Worm (Caenorhabditis elegans) whole organism, young adult: ENCODE data around the gene C27B7.2.
A peak's percentile ranks its signal among the peaks of the same experiment; 100 is the strongest.

Source experiments
- B0261.1 ChIP-seq: sonication (generic microtip); optimal IDR thresholded peaks from 2 replicates; lab custom pipeline; 2016; ENCODE audit warnings: mild to moderate bottlenecking, missing genetic modification characterization, moderate library complexity, missing compliant biosample characterization
- F22D6.2 ChIP-seq: sonication (generic microtip); optimal IDR thresholded peaks from 2 replicates; lab custom pipeline; 2016; ENCODE audit warnings: mild to moderate bottlenecking, missing genetic modification characterization, missing compliant biosample characterization
- F23B12.7 ChIP-seq: sonication (generic microtip); optimal IDR thresholded peaks from 2 replicates; lab custom pipeline; 2017; ENCODE audit warnings: missing genetic modification characterization, mild to moderate bottlenecking, missing compliant biosample characterization, antibody characterized with exemption, moderate library complexity; ENCODE audit not compliant: insufficient read depth
- F37B4.10 ChIP-seq: fragments of 200-800 bp; sonication (Bioruptor generic); IDR thresholded peaks from 2 replicates; pipeline ENCODE4 v1.3.6; 2022; ENCODE audit warnings: missing genetic modification characterization, missing compliant biosample characterization
- F57C9.4 ChIP-seq: sonication (generic microtip); optimal IDR thresholded peaks from 2 replicates; lab custom pipeline; 2017; ENCODE audit warnings: mild to moderate bottlenecking, missing genetic modification characterization, missing compliant biosample characterization
- K12H6.12 ChIP-seq: fragments of 200-800 bp; sonication (Bioruptor generic); optimal IDR thresholded peaks from 2 replicates; lab custom pipeline; 2018; ENCODE audit warnings: mild to moderate bottlenecking, missing genetic modification characterization, missing compliant biosample characterization
- T07F8.4 ChIP-seq: sonication (generic microtip); optimal IDR thresholded peaks from 2 replicates; lab custom pipeline; 2016; ENCODE audit warnings: mild to moderate bottlenecking, missing genetic modification characterization, moderate library complexity, missing compliant biosample characterization
- Y53F4B.3 ChIP-seq: fragments of 200-800 bp; sonication (Bioruptor generic); IDR thresholded peaks from 2 replicates; pipeline ENCODE4 v1.3.6; 2022; ENCODE audit warnings: missing genetic modification reagents, missing genetic modification characterization, missing compliant biosample characterization
- Y56A3A.18 ChIP-seq: fragments of 200-800 bp; sonication (Bioruptor generic); IDR thresholded peaks from 2 replicates; pipeline ENCODE4 v1.3.6; 2022; ENCODE audit warnings: missing genetic modification reagents, missing genetic modification characterization, missing compliant biosample characterization
- Y95B8A.8 ChIP-seq: fragments of 200-800 bp; sonication (Bioruptor generic); IDR thresholded peaks from 2 replicates; pipeline ENCODE4 v1.3.6; 2022; ENCODE audit warnings: missing genetic modification reagents, missing genetic modification characterization, missing compliant biosample characterization
- ama-1 ChIP-seq, 3 experiments: fragments of 150-350 bp in 1 of 3; sonication (generic microtip) in 2 of 3; optimal IDR thresholded peaks; 2 replicates each; lab custom pipeline; 2014 to 2018; ENCODE audit warnings: missing biosample characterization in 2 of 3, missing genetic modification characterization in 2 of 3, missing genetic modification reagents in 2 of 3
- aptf-2 ChIP-seq: fragments of 200-800 bp; sonication (Bioruptor generic); conservative IDR thresholded peaks from 2 replicates; pipeline ENCODE4 v1.3.6; 2022; ENCODE audit warnings: missing genetic modification reagents, missing genetic modification characterization, missing compliant biosample characterization
- aptf-3 ChIP-seq: fragments of 200-800 bp; sonication (Bioruptor generic); IDR thresholded peaks from 2 replicates; pipeline ENCODE4 v1.3.6; 2022; ENCODE audit warnings: missing genetic modification characterization, missing compliant biosample characterization
- athp-1 ChIP-seq: sonication (generic microtip); optimal IDR thresholded peaks from 2 replicates; lab custom pipeline; 2017; ENCODE audit warnings: mild to moderate bottlenecking, missing genetic modification characterization, missing compliant biosample characterization
- attf-3 ChIP-seq: fragments of 200-800 bp; sonication (Bioruptor generic); conservative IDR thresholded peaks from 2 replicates; pipeline ENCODE4 v1.3.6; 2022; ENCODE audit warnings: missing genetic modification reagents, missing genetic modification characterization, missing compliant biosample characterization
- attf-5 ChIP-seq: fragments of 200-800 bp; sonication (Bioruptor generic); optimal IDR thresholded peaks from 2 replicates; lab custom pipeline; 2018; ENCODE audit warnings: mild to moderate bottlenecking, missing genetic modification characterization, missing compliant biosample characterization
- attf-6 ChIP-seq: fragments of 200-800 bp; sonication (Bioruptor generic); IDR thresholded peaks from 2 replicates; pipeline ENCODE4 v1.3.6; 2022; ENCODE audit warnings: missing genetic modification reagents, missing genetic modification characterization, missing compliant biosample characterization
- ccch-3 ChIP-seq: fragments of 200-800 bp; sonication (Bioruptor generic); optimal IDR thresholded peaks from 2 replicates; lab custom pipeline; 2018; ENCODE audit warnings: mild to moderate bottlenecking, missing genetic modification characterization, missing compliant biosample characterization
- ceh-100 ChIP-seq: fragments of 200-800 bp; sonication (Bioruptor generic); IDR thresholded peaks from 2 replicates; pipeline ENCODE4 v1.3.6; 2022; ENCODE audit warnings: missing genetic modification reagents, missing genetic modification characterization, missing compliant biosample characterization
- ceh-27 ChIP-seq: fragments of 200-800 bp; sonication (Bioruptor generic); optimal IDR thresholded peaks from 2 replicates; lab custom pipeline; 2018; ENCODE audit warnings: mild to moderate bottlenecking, missing genetic modification characterization, moderate library complexity, missing compliant biosample characterization
- ceh-40 ChIP-seq: fragments of 200-800 bp; sonication (Bioruptor generic); IDR thresholded peaks from 2 replicates; pipeline ENCODE4 v1.3.6; 2022; ENCODE audit warnings: missing genetic modification characterization, missing compliant biosample characterization
- ceh-58 ChIP-seq: fragments of 200-800 bp; sonication (Bioruptor generic); IDR thresholded peaks from 2 replicates; pipeline ENCODE4 v1.3.6; 2022; ENCODE audit warnings: missing genetic modification characterization, missing compliant biosample characterization
- ceh-91 ChIP-seq: fragments of 200-800 bp; sonication (Bioruptor generic); IDR thresholded peaks from 2 replicates; pipeline ENCODE4 v1.3.6; 2022; ENCODE audit warnings: missing genetic modification reagents, missing genetic modification characterization, missing compliant biosample characterization
- egl-18 ChIP-seq: fragments of 200-800 bp; sonication (Bioruptor generic); IDR thresholded peaks from 2 replicates; pipeline ENCODE4 v1.3.6; 2022; ENCODE audit warnings: missing genetic modification reagents, missing genetic modification characterization, missing compliant biosample characterization
- hmg-20 ChIP-seq: fragments of 200-800 bp; sonication (Bioruptor generic); IDR thresholded peaks from 2 replicates; pipeline ENCODE4 v1.3.6; 2022; ENCODE audit warnings: missing genetic modification reagents, missing genetic modification characterization, missing compliant biosample characterization
- hsf-1 ChIP-seq: fragments of 200-800 bp; sonication (Bioruptor generic); IDR thresholded peaks from 2 replicates; pipeline ENCODE4 v1.3.6; 2022; ENCODE audit warnings: missing genetic modification reagents, missing genetic modification characterization, missing compliant biosample characterization
- lag-1 ChIP-seq: fragments of 200-800 bp; sonication (Bioruptor generic); IDR thresholded peaks from 2 replicates; pipeline ENCODE4 v1.3.6; 2022; ENCODE audit warnings: missing genetic modification reagents, missing genetic modification characterization, missing compliant biosample characterization
- let-526 ChIP-seq: fragments of 200-800 bp; sonication (Bioruptor generic); IDR thresholded peaks from 2 replicates; pipeline ENCODE4 v1.3.6; 2022; ENCODE audit warnings: missing genetic modification reagents, missing genetic modification characterization, missing compliant biosample characterization
- lin-26 ChIP-seq: fragments of 200-800 bp; sonication (Bioruptor generic); IDR thresholded peaks from 2 replicates; pipeline ENCODE4 v1.3.6; 2022; ENCODE audit warnings: missing genetic modification reagents, missing genetic modification characterization, missing compliant biosample characterization
- lin-40 ChIP-seq: sonication (generic microtip); optimal IDR thresholded peaks from 2 replicates; lab custom pipeline; 2016; ENCODE audit warnings: missing genetic modification characterization, mild to moderate bottlenecking, missing compliant biosample characterization, missing genotype, missing genetic modification reagents
- lir-1 ChIP-seq: fragments of 200-800 bp; sonication (Bioruptor generic); conservative IDR thresholded peaks from 2 replicates; pipeline ENCODE4 v1.3.6; 2022; ENCODE audit warnings: missing genetic modification reagents, missing genetic modification characterization, missing compliant biosample characterization
- lsy-27 ChIP-seq: sonication (generic microtip); optimal IDR thresholded peaks from 2 replicates; lab custom pipeline; 2017; ENCODE audit warnings: missing genetic modification characterization, mild to moderate bottlenecking, missing compliant biosample characterization, antibody characterized with exemption, missing genotype, borderline replicate concordance; ENCODE audit not compliant: insufficient read depth
- madf-6 ChIP-seq: fragments of 200-800 bp; sonication (Bioruptor generic); IDR thresholded peaks from 2 replicates; pipeline ENCODE4 v1.3.6; 2022; ENCODE audit warnings: missing genetic modification reagents, missing genetic modification characterization, missing compliant biosample characterization
- madf-8 ChIP-seq: fragments of 200-800 bp; sonication (Bioruptor generic); conservative IDR thresholded peaks from 2 replicates; pipeline ENCODE4 v1.3.6; 2022; ENCODE audit warnings: missing genetic modification reagents, missing genetic modification characterization, missing compliant biosample characterization
- mel-28 ChIP-seq: sonication (generic microtip); optimal IDR thresholded peaks from 2 replicates; lab custom pipeline; 2016; ENCODE audit warnings: borderline replicate concordance, mild to moderate bottlenecking, missing genetic modification characterization, missing compliant biosample characterization
- nfya-1 ChIP-seq: sonication (generic microtip); optimal IDR thresholded peaks from 2 replicates; lab custom pipeline; 2017; ENCODE audit warnings: antibody characterized with exemption, missing compliant biosample characterization, missing genetic modification characterization, borderline replicate concordance; ENCODE audit not compliant: insufficient read depth
- nfya-2 ChIP-seq: fragments of 200-800 bp; sonication (Bioruptor generic); IDR thresholded peaks from 2 replicates; pipeline ENCODE4 v1.3.6; 2022; ENCODE audit warnings: missing genetic modification reagents, missing genetic modification characterization, missing compliant biosample characterization
- nhr-80 ChIP-seq: sonication (generic microtip); optimal IDR thresholded peaks from 2 replicates; lab custom pipeline; 2016; ENCODE audit warnings: missing genetic modification characterization, missing compliant biosample characterization
- pha-4 ChIP-seq: fragments of 150-350 bp; sonication (generic microtip); optimal IDR thresholded peaks from 2 replicates; lab custom pipeline; 2014; ENCODE audit warnings: missing biosample characterization, missing genetic modification reagents, missing genetic modification characterization
- rpc-1 ChIP-seq, 2 experiments: fragments of 150-350 bp in 1 of 2; sonication (generic microtip) in 1 of 2; optimal IDR thresholded peaks; 2 replicates each; lab custom pipeline; 2014 to 2018; ENCODE audit warnings: missing biosample characterization in 1 of 2, missing genetic modification characterization in 1 of 2, missing genetic modification reagents in 1 of 2, missing genotype in 1 of 2
- sea-2 ChIP-seq: fragments of 200-800 bp; sonication (Bioruptor generic); IDR thresholded peaks from 2 replicates; pipeline ENCODE4 v1.3.6; 2022; ENCODE audit warnings: missing genetic modification characterization, missing compliant biosample characterization
- snpc-3.4 ChIP-seq: sonication (generic microtip); optimal IDR thresholded peaks from 2 replicates; lab custom pipeline; 2017; ENCODE audit warnings: missing genetic modification characterization, mild to moderate bottlenecking, missing compliant biosample characterization, antibody characterized with exemption, moderate library complexity, missing genotype, missing genetic modification reagents
- snpc-4 ChIP-seq, 5 experiments: fragments of 150-350 bp in 1 of 5; sonication (generic microtip) in 4 of 5; optimal IDR thresholded peaks; 2 replicates each; lab custom pipeline; 2014 to 2018; ENCODE audit warnings: missing genetic modification characterization in 5 of 5, missing biosample characterization in 3 of 5, antibody characterized with exemption in 2 of 5, mild to moderate bottlenecking in 2 of 5, missing compliant biosample characterization in 2 of 5, missing genotype in 2 of 5, moderate library complexity in 2 of 5, missing genetic modification reagents in 1 of 5
- xnd-1 ChIP-seq: sonication (generic microtip); optimal IDR thresholded peaks from 2 replicates; lab custom pipeline; 2016; ENCODE audit warnings: missing genotype, missing genetic modification reagents, missing genetic modification characterization, missing compliant biosample characterization
- zfh-2 ChIP-seq: fragments of 200-800 bp; sonication (Bioruptor generic); conservative IDR thresholded peaks from 2 replicates; pipeline ENCODE4 v1.3.6; 2022; ENCODE audit warnings: missing genetic modification reagents, missing genetic modification characterization, missing compliant biosample characterization
- ztf-25 ChIP-seq: fragments of 200-800 bp; sonication (Bioruptor generic); IDR thresholded peaks from 2 replicates; pipeline ENCODE4 v1.3.6; 2022; ENCODE audit warnings: missing genetic modification reagents, missing genetic modification characterization, missing compliant biosample characterization
- ztf-26 ChIP-seq: sonication (generic microtip); optimal IDR thresholded peaks from 2 replicates; lab custom pipeline; 2017; ENCODE audit warnings: missing genetic modification characterization, missing compliant biosample characterization
- ztf-28 ChIP-seq: fragments of 200-800 bp; sonication (Bioruptor generic); IDR thresholded peaks from 2 replicates; pipeline ENCODE4 v1.3.6; 2022; ENCODE audit warnings: missing genetic modification reagents, missing genetic modification characterization, missing compliant biosample characterization

Gene C27B7.2

ce11 chrIV:8891131-8891530, 1.5 kb upstream of the C27B7.2 start, which contains the start of gene spr-2 (continued):
- TF ChIP-seq snpc-3.4: no peak
- no peak for TF ChIP-seq let-526 (GFP tag; lab: Robert Waterston, UW)
- TF ChIP-seq lag-1: no peak
- peak; percentile 36; the same call in 1 of the 2 replicates for TF ChIP-seq madf-6 (GFP tag; lab: Robert Waterston, UW)
- TF ChIP-seq attf-5 (GFP tag; lab: Kevin White, UChicago): peak; percentile 84
- TF ChIP-seq aptf-3 (GFP tag; lab: Robert Waterston, UW): 0 out of 2 replicates have a peak, but pooled peaks have one; percentile 53
- 0 out of 2 replicates have a peak, but pooled peaks have one; percentile 47 for TF ChIP-seq Y95B8A.8 (GFP tag; lab: Robert Waterston, UW)
- TF ChIP-seq F23B12.7: no peak
- no peak for TF ChIP-seq Y53F4B.3
- no peak for TF ChIP-seq ceh-91 (GFP tag; lab: Robert Waterston, UW)
- TF ChIP-seq nhr-80: peak; percentile 52
- TF ChIP-seq ceh-58: no peak
- no peak for TF ChIP-seq aptf-2 (GFP tag; lab: Robert Waterston, UW)
- no peak for TF ChIP-seq hsf-1 (GFP tag; lab: Robert Waterston, UW)
- TF ChIP-seq nfya-1 (tag; lab: Kevin White, UChicago): no peak
- no peak for TF ChIP-seq attf-6
- TF ChIP-seq ztf-26 (tag; lab: Kevin White, UChicago): no peak
- peak; percentile 55 for TF ChIP-seq lin-40 (tag; lab: Kevin White, UChicago)
- no peak for TF ChIP-seq F22D6.2 (tag; lab: Kevin White, UChicago)
- TF ChIP-seq zfh-2 (GFP tag; lab: Robert Waterston, UW): no peak
- no peak for TF ChIP-seq athp-1
- no peak for TF ChIP-seq ztf-28 (GFP tag; lab: Robert Waterston, UW)
- no peak for TF ChIP-seq pha-4 (tag; lab: Kevin White, UChicago)
- TF ChIP-seq snpc-4 (GFP tag; optimal IDR thresholded peaks at IDR 0.05; lab: Kevin White, UChicago): no peak
- TF ChIP-seq snpc-4 (tag; optimal IDR thresholded peaks at IDR 0.05; lab: Kevin White, UChicago): peak; percentile 34 to 68 (median 43)
- TF ChIP-seq F57C9.4 (tag; lab: Kevin White, UChicago): no peak
- no peak for TF ChIP-seq sea-2 (GFP tag; lab: Robert Waterston, UW)
- TF ChIP-seq K12H6.12 (tag; lab: Kevin White, UChicago): peak; percentile 54
- TF ChIP-seq rpc-1 (optimal IDR thresholded peaks at IDR 0.05; lab: Kevin White, UChicago): no peak
- TF ChIP-seq rpc-1 (tag; optimal IDR thresholded peaks at IDR 0.05; lab: Kevin White, UChicago): no peak
- TF ChIP-seq egl-18 (GFP tag; lab: Robert Waterston, UW): no peak
- TF ChIP-seq lir-1 (GFP tag; lab: Robert Waterston, UW): no peak
- no peak for TF ChIP-seq xnd-1
- no peak for TF ChIP-seq ztf-25
- no peak for TF ChIP-seq lsy-27
- TF ChIP-seq ccch-3: no peak
- no peak for TF ChIP-seq nfya-2 (GFP tag; lab: Robert Waterston, UW)
- TF ChIP-seq hmg-20 (GFP tag; lab: Robert Waterston, UW): no peak
- no peak for TF ChIP-seq ama-1 (optimal IDR thresholded peaks at IDR 0.05; lab: Kevin White, UChicago)
- TF ChIP-seq ama-1 (GFP tag; optimal IDR thresholded peaks at IDR 0.05; lab: Kevin White, UChicago): no peak
- no peak for TF ChIP-seq ceh-100 (GFP tag; lab: Robert Waterston, UW)
- TF ChIP-seq T07F8.4: no peak
- no peak for TF ChIP-seq madf-8 (GFP tag; lab: Robert Waterston, UW)
- TF ChIP-seq B0261.1 (tag; lab: Kevin White, UChicago): no peak
- no peak for TF ChIP-seq Y56A3A.18 (GFP tag; lab: Robert Waterston, UW)
- no peak for TF ChIP-seq lin-26 (GFP tag; lab: Robert Waterston, UW)
- TF ChIP-seq F37B4.10: no peak
- TF ChIP-seq mel-28 (tag; lab: Kevin White, UChicago): no peak
- TF ChIP-seq ceh-40 (GFP tag; lab: Robert Waterston, UW): no peak
- peak; percentile 58 for TF ChIP-seq attf-3 (GFP tag; lab: Robert Waterston, UW)
- TF ChIP-seq ceh-27 (GFP tag; lab: Kevin White, UChicago): peak; percentile 44
